Worm (Caenorhabditis elegans) whole organism, dauer: Measurements from ENCODE around the gene T14G10.8.

ENCODE experiments used
- unc-62 ChIP-seq: sonication (generic microtip); optimal IDR thresholded peaks from 2 replicates; lab custom pipeline; 2017; ENCODE audit warnings: missing biosample characterization, missing genetic modification reagents, missing genetic modification characterization

T14G10.8 gene

ce11 chrIV:10153479-10153878 lies 6.7 kb upstream of the T14G10.8 start:
- no peak for TF ChIP-seq unc-62 (GFP tag; lab: Kevin White, UChicago)

ce11 chrIV:10151439-10151997 lies 4.7 kb upstream of the T14G10.8 start, which contains the start of gene copg-1:
copg-1 (plus strand) TSS chrIV:10151947.
- TF ChIP-seq unc-62 (GFP tag; lab: Kevin White, UChicago), result no peak

- no peak for TF ChIP-seq unc-62 (GFP tag; lab: Kevin White, UChicago)
These were observed 3.8 kb upstream of the T14G10.8 start, which contains the start of gene tsp-12 for ce11 chrIV:10150552-10151004. tsp-12 (minus strand) TSS chrIV:10150602.

DNA sequence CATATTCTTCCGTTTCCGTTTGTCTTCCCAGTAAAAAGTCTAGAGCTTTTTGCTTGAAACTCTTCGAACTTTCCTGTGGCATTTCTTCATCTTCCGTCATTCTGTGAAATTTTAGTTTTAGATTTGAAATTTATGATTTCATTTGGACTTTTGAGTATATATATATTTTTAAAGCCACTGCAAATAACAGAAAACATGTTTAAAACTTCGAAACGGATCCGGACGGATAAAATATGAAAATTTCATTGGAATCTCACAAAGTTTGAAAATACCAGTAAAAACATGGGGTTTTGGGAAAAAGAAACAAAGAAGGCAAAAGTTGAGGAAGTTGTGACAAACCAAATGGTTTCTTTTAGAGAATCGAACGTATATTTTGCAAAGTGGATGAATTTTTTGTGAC lies 2.2 kb upstream of the T14G10.8 start, which contains the start of gene pigs-1:
Gene pigs-1 (minus strand): TSS at position 101 of the 400 bp plus-strand sequence.
- no peak for TF ChIP-seq unc-62 (GFP tag; lab: Kevin White, UChicago)

ce11 chrIV:10144909-10145308 lies 1.9 kb downstream of the T14G10.8 start:
- TF ChIP-seq unc-62 (GFP tag; lab: Kevin White, UChicago), result no peak

DNA sequence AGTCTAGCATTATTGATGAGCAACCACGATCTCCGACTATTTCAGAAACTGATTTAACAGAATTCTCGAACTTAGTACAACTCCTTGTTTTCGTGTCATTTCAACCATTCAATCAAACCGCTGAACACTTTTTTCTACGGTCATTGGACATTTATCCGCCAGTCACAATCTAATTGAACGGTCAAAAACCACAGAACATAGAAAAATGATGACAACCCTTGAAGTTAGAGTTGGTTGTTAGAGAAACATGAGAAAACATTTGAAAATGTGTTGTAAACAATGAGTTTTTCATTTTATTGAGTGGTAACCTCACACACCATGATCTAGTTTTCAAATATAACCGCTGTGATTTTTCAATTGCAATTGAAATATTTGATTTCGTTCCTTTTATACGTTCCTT lies 2.3 kb downstream of the T14G10.8 start:
- no peak for TF ChIP-seq unc-62 (GFP tag; lab: Kevin White, UChicago)

DNA sequence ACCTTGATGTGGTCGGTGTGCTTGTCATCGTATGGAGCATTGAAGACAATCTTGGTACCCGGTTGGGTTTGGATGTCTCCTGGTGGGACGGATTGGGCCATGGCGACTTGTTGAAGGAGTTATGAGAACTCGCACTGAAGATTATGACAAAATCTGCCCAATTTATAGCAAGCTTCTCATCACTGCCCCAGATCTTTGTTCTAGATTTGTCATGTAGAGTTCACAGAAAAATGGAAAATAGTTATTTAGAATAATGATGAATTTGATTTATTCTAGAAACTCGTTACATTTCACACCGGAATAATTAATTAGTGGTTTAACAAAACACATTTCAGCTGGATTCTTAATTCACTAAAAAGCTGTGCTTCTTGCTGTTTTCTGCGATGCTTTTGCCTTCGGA lies 3.1 kb downstream of the T14G10.8 start, which contains the start of gene msp-38:
Gene msp-38 (minus strand): TSS at position 101 of the 400 bp plus-strand sequence.
- TF ChIP-seq unc-62 (GFP tag; lab: Kevin White, UChicago), result no peak

DNA sequence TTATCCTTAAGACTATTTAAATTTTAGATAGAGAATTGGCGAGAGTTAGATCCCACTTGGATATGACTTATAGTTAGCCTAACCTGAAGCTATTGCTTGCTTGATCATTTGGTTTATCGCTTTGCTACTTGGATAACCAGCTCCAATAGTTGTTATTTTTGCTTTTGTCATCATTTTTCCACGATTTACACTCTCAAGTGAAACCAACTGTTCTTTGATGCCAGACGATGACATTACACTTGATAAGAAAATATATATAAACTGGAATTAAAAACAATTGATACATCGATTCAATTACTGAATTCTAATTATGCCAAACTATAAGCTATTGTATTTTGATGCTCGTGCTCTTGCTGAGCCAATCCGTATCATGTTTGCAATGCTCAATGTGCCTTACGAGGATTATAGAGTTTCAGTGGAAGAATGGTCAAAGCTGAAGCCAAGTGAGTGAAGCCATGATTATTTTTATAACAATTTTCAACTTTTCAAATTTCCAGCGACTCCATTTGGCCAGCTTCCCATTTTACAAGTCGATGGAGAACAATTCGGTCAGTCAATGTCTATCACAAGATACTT lies 4.8 kb downstream of the T14G10.8 start, which contains the start of the genes gst-2, gst-4 and dhs-12:
Gene gst-2 (minus strand): TSS at position 132 of the 576 bp plus-strand sequence.
Gene gst-4 (plus strand): TSS at position 296 of the 576 bp plus-strand sequence.
Gene dhs-12 (plus strand): TSS at position 526 of the 576 bp plus-strand sequence.
- no peak for TF ChIP-seq unc-62 (GFP tag; lab: Kevin White, UChicago)

DNA sequence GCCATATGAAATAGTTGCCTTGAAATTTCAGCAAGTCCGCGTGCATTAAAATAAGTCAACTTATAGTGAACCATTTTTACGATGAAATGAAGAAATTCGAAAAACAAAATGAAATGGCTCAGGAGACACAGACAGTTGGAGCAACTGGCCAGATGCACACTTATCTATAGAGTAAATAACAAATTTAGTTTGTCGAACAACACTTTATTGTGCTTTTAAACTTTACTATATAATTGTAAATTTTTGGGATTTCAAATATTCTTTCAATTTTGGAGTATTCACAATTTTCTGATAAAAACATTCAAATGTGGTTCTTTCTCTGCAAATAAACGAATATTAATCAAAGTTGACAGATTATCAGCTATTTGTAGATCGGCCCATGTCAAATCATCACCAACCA lies 6.6 kb downstream of the T14G10.8 start, which contains the start of gene gst-3:
Gene gst-3 (minus strand): TSS at position 101 of the 400 bp plus-strand sequence.
- no peak for TF ChIP-seq unc-62 (GFP tag; lab: Kevin White, UChicago)

DNA sequence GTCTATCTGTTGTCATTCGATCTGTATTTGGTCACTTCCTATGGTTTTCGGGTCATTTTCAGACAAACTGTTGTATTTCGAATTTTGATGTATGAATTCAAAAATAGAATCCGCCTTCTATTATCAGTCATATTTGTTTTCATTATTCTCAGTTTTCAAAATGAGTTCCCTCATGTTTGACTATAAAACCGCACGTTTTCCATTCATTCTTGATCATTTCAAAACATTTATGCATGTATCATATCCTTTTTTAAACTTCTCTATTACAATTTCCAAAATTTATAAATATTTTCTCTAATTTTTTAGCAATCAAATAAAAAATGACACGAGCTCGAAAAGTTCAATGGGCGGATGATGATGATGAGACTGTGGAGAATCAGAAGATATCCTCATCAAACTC lies 9.0 kb downstream of the T14G10.8 start, which contains the start of gene K08F4.12:
Gene K08F4.12 (plus strand): TSS at position 301 of the 400 bp plus-strand sequence.
- TF ChIP-seq unc-62 (GFP tag; lab: Kevin White, UChicago), result no peak

DNA sequence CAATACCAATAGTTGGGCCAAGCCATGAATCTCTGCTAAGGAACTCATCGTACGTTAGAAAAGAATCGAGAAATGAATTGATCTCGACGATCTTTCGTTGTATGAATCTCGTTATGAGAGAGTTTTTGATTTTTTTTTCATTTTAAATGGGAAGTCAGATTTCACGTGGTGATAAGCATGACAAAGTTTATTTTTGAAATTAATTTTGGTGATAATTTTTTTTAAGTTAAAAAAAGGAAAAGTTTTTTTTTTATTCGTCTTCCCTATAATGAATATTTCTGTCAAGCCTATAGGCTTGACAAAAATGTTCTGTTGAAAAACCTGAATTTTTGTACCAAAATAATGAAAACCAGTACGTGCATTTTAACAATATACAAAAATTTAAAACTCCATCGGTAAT lies 11.0 kb downstream of the T14G10.8 start, which contains the start of gene K08F4.5:
Gene K08F4.5 (minus strand): TSS at position 101 of the 400 bp plus-strand sequence.
- TF ChIP-seq unc-62 (GFP tag; lab: Kevin White, UChicago), result no peak

DNA sequence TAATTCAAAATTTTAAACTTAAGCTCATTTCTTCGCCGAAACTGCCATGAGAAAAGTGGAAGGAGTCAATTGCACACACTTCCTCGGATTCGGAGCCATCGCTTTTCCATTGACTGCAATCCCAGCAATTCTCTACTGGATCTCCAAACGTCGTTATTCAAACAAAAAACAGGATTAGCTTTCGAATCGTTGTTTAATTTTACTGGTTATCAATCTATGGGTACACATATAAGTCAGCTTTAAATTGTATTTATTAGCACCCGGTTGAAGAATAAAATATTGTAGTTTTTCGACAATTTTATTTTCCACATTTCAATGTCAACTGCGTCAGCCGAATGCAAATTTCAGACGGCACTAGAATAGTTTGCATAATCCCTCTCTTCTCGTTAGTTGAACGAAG lies 16.8 kb downstream of the T14G10.8 start, which contains the start of gene glt-3:
Gene glt-3 (plus strand): TSS at position 301 of the 400 bp plus-strand sequence.
- no peak for TF ChIP-seq unc-62 (GFP tag; lab: Kevin White, UChicago)

- TF ChIP-seq unc-62 (GFP tag; lab: Kevin White, UChicago), result no peak
These were observed 17.8 kb downstream of the T14G10.8 start, which contains the start of the genes gtbp-1 and K08F4.3 for ce11 chrIV:10128906-10129386. gtbp-1 (minus strand) TSS chrIV:10128956. K08F4.3 (plus strand) TSS chrIV:10129257.

- no peak for TF ChIP-seq unc-62 (GFP tag; lab: Kevin White, UChicago)
These were observed 18.3 kb downstream of the T14G10.8 start for ce11 chrIV:10128446-10128845.

DNA sequence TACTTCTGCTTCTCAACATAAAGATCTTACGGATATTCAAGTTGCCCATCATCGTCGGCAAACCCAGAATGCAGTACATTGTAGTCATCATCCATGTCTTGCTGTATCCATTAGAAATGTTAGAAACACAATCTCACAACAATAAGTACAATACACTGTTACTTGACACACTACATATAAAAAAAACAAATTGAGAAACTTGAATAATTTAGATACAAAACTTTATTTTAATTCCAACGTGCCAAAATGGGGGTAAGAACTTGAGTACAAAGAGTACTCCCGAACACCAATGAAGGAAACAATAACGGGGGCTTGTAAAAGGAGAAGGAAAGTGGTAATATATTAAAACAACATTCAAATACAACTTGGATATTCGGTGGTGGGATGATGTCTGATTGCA lies 20.2 kb downstream of the T14G10.8 start, which contains the start of gene ctf-18:
Gene ctf-18 (minus strand): TSS at position 101 of the 400 bp plus-strand sequence.
- no peak for TF ChIP-seq unc-62 (GFP tag; lab: Kevin White, UChicago)

DNA sequence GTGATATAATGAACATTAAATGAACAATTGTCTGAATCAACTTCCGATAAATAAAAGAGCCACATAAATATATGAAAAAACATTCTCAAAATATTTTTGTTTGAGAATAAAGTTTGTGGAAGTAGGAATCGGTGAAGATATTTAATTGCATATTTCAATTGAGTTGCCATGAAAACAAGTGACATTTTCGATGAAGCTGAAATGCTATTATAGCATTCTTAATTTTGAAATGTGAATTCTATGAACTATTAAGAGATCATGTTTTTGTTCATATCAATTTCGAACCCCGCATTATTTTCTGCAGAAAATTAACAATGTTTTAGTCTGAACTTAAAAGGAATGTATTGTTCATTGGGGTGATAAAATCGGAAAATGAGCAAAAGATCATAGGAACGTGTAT lies 24.6 kb downstream of the T14G10.8 start, which contains the start of gene irld-21:
Gene irld-21 (minus strand): TSS at position 101 of the 400 bp plus-strand sequence.
- TF ChIP-seq unc-62 (GFP tag; lab: Kevin White, UChicago), result no peak
